Worm (Caenorhabditis elegans) whole organism, L3 larva: ENCODE measurements around the gene srpa-72.

Source experiments
- aly-2 ChIP-seq: fragments of 150-350 bp; optimal IDR thresholded peaks from 2 replicates; lab custom pipeline; 2014; ENCODE audit warnings: missing biosample characterization, missing genetic modification characterization
- ama-1 ChIP-seq: fragments of 150-350 bp; optimal IDR thresholded peaks from 2 replicates; lab custom pipeline; 2018
- ceh-16 ChIP-seq: sonication (generic microtip); optimal IDR thresholded peaks from 2 replicates; lab custom pipeline; 2017; ENCODE audit warnings: missing biosample characterization, missing genetic modification characterization
- egl-5 ChIP-seq: fragments of 150-350 bp; optimal IDR thresholded peaks from 2 replicates; lab custom pipeline; 2017; ENCODE audit warnings: missing biosample characterization, missing genetic modification reagents, missing genetic modification characterization, inconsistent platforms
- elt-3 ChIP-seq, 3 experiments: fragments of 150-350 bp in 1 of 3; sonication (generic microtip) in 2 of 3; optimal IDR thresholded peaks; 2 replicates in 2 of 3; 4 replicates in 1 of 3; lab custom pipeline; 2014 to 2017; ENCODE audit warnings: missing biosample characterization in 3 of 3, missing genetic modification characterization in 3 of 3
- nhr-11 ChIP-seq: fragments of 150-350 bp; optimal IDR thresholded peaks from 2 replicates; lab custom pipeline; 2014; ENCODE audit warnings: missing biosample characterization, missing genetic modification characterization
- nhr-237 ChIP-seq: fragments of 150-350 bp; optimal IDR thresholded peaks from 2 replicates; lab custom pipeline; 2014; ENCODE audit warnings: missing biosample characterization, missing genetic modification characterization
- tbx-2 ChIP-seq: sonication (generic microtip); optimal IDR thresholded peaks from 2 replicates; lab custom pipeline; 2016; ENCODE audit warnings: mild to moderate bottlenecking, missing genetic modification characterization, missing compliant biosample characterization

- TF ChIP-seq egl-5 (no peak), nhr-11 (tag; lab: Kevin White, UChicago) (no peak), ceh-16 (tag; lab: Kevin White, UChicago) (no peak), ama-1 (lab: Kevin White, UChicago) (no peak), tbx-2 (tag; lab: Kevin White, UChicago) (no peak), aly-2 (tag; lab: Kevin White, UChicago) (no peak), elt-3 (tag; optimal IDR thresholded peaks at IDR 0.05; lab: Kevin White, UChicago) (no peak), nhr-237 (no peak)
Measured at ce11 chrII:2829482-2829881, 42.2 kb downstream of the srpa-72 start.
